Worm (Caenorhabditis elegans): ENCODE measurements around the gene ctsa-4.1.

DNA sequence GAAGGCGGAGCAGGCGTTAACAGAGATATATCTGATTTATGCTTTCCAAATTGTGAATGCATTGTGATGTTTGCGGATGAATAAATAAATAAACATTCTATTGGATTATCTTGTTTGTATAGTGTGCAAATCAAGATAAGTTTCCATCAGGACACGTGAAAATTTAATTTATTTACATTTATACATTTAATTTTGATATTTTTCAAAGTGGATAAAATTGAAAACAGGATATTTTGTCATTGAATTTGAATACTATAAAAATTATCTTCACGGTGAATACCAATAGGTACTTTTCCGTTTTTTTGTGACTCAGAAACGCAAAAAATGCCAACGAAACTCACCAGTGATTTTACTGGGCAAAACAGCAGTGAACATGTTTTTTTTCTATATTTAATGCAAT lies 24.4 kb downstream of the ctsa-4.1 start, which contains the start of gene F58F12.3:
- TF ChIP-seq rnt-1 (tag; optimal IDR thresholded peaks at IDR 0.05) (no peak), ceh-22 (tag; optimal IDR thresholded peaks at IDR 0.05) (no peak), pqm-1 (tag; optimal IDR thresholded peaks at IDR 0.05) (no peak)
